Fruit fly (Drosophila melanogaster): ENCODE results near the gene elg1.

elg1 gene

dm6 chr3L:16128973-16129745, 2.7 kb upstream of the elg1 start, which contains the start of gene SsRbeta (continued):
- TF ChIP-seq hbn (GFP tag; IDR thresholded peaks at IDR 0.05; ENCODE audit: partially characterized antibody) (peak; percentile 61), sens (GFP tag) (peak; percentile 45), CG13296 (GFP tag; optimal IDR thresholded peaks at IDR 0.05) (no peak), trem (tag; optimal IDR thresholded peaks at IDR 0.05) (peak; percentile 43), CG34422 (GFP tag; IDR thresholded peaks at IDR 0.05) (peak; percentile 68; the same call in 2 of the 3 replicates), ewg (GFP tag; optimal IDR thresholded peaks at IDR 0.05) (peak; percentile 36), unpg (GFP tag; optimal IDR thresholded peaks at IDR 0.05) (peak; percentile 36), Oli (tag; optimal IDR thresholded peaks at IDR 0.05) (peak; percentile 33), gcm2 (GFP tag; optimal IDR thresholded peaks at IDR 0.05) (no peak), CG2875 (GFP tag; optimal IDR thresholded peaks at IDR 0.05) (peak; percentile 4), nerfin-2 (GFP tag; IDR thresholded peaks at IDR 0.05; ENCODE audit: partially characterized antibody) (peak; percentile 45), lmd (GFP tag; IDR thresholded peaks at IDR 0.05) (peak; percentile 4; the same call in 1 of the 2 replicates), twi (tag; optimal IDR thresholded peaks at IDR 0.05) (no peak), CG4730 (GFP tag; IDR thresholded peaks at IDR 0.05) (peak; percentile 37), CG32767 (GFP tag; IDR thresholded peaks at IDR 0.05) (no peak; the same call in 1 of the 2 replicates), CG2199 (GFP tag; IDR thresholded peaks at IDR 0.05) (0 out of 3 replicates have a peak, but pooled peaks have one; percentile 17), CG8388 (GFP tag; optimal IDR thresholded peaks at IDR 0.05) (peak; percentile 4), dm (GFP tag; optimal IDR thresholded peaks at IDR 0.05) (no peak), CG12391 (tag; optimal IDR thresholded peaks at IDR 0.05) (peak; percentile 32), CG10979 (tag; optimal IDR thresholded peaks at IDR 0.05) (no peak), pho (GFP tag; optimal IDR thresholded peaks at IDR 0.05) (no peak), D19B (GFP tag; optimal IDR thresholded peaks at IDR 0.05) (no peak), CG31224 (GFP tag; IDR thresholded peaks at IDR 0.05) (0 out of 2 replicates have a peak, but pooled peaks have one; percentile 48), HmgZ (tag; optimal IDR thresholded peaks at IDR 0.05) (peak; percentile 26), peb (GFP tag; IDR thresholded peaks at IDR 0.05) (peak; percentile 19; the same call in 1 of the 2 replicates), BtbVII (GFP tag; optimal IDR thresholded peaks at IDR 0.05) (peak; percentile 19), B-H1 (GFP tag; IDR thresholded peaks at IDR 0.05) (no peak; the same call in 2 of the 3 replicates), pita (GFP tag; optimal IDR thresholded peaks at IDR 0.05) (peak; percentile 34), CG13123 (GFP tag; optimal IDR thresholded peaks at IDR 0.05) (no peak), CG16779 (GFP tag; IDR thresholded peaks at IDR 0.05) (peak; percentile 46; the same call in 1 of the 2 replicates), ken (GFP tag; IDR thresholded peaks at IDR 0.05) (peak; percentile 63; the same call in 2 of the 3 replicates), PHDP (tag; optimal IDR thresholded peaks at IDR 0.05) (peak; percentile 7), BEAF-32 (GFP tag; optimal IDR thresholded peaks at IDR 0.05) (peak; percentile 86), CG11696 (GFP tag; IDR thresholded peaks at IDR 0.05) (peak; percentile 56), ase (GFP tag; IDR thresholded peaks at IDR 0.05) (peak; percentile 74; the same call in 2 of the 3 replicates), CG6791 (GFP tag; IDR thresholded peaks at IDR 0.05; ENCODE audit: partially characterized antibody) (peak; percentile 82), CG13624 (GFP tag; optimal IDR thresholded peaks at IDR 0.05) (peak; percentile 43), chif (GFP tag; optimal IDR thresholded peaks at IDR 0.05) (no peak), CG10431 (GFP tag; optimal IDR thresholded peaks at IDR 0.05) (peak; percentile 26), Myb (GFP tag; optimal IDR thresholded peaks at IDR 0.05) (peak; percentile 63), gro (GFP tag; optimal IDR thresholded peaks at IDR 0.05) (peak; percentile 43), CG2678 (tag; optimal IDR thresholded peaks at IDR 0.05) (peak; percentile 31), kay (GFP tag; optimal IDR thresholded peaks at IDR 0.05) (peak; percentile 28), CG1233 (GFP tag; optimal IDR thresholded peaks at IDR 0.05) (no peak), Ets97D (GFP tag; optimal IDR thresholded peaks at IDR 0.05) (peak; percentile 88), nmo (GFP tag; optimal IDR thresholded peaks at IDR 0.05) (peak; percentile 9), row (GFP tag; IDR thresholded peaks at IDR 0.05) (peak; percentile 74), CG7372 (GFP tag; IDR thresholded peaks at IDR 0.05) (peak; percentile 58), NfI (GFP tag; optimal IDR thresholded peaks at IDR 0.05) (peak; percentile 9)
